Worm (Caenorhabditis elegans) whole organism, L4 larva: Measurements from ENCODE around the gene F31E9.3.

Experiments used
- ces-1 ChIP-seq: fragments of 150-350 bp; sonication (generic microtip); optimal IDR thresholded peaks from 4 replicates; lab custom pipeline; 2014; ENCODE audit warnings: missing biosample characterization, missing genetic modification reagents, missing genetic modification characterization
- fkh-10 ChIP-seq: fragments of 150-350 bp; optimal IDR thresholded peaks from 2 replicates; lab custom pipeline; 2014; ENCODE audit warnings: missing biosample characterization, missing genetic modification reagents, missing genetic modification characterization
- lin-13 ChIP-seq: fragments of 150-350 bp; optimal IDR thresholded peaks from 2 replicates; lab custom pipeline; 2014; ENCODE audit warnings: missing biosample characterization, missing genetic modification reagents, missing genetic modification characterization
- mes-2 ChIP-seq: sonication (generic microtip); optimal IDR thresholded peaks from 2 replicates; lab custom pipeline; 2016; ENCODE audit warnings: missing genotype, mild to moderate bottlenecking, missing genetic modification characterization, missing compliant biosample characterization; ENCODE audit not compliant: poor library complexity, severe bottlenecking
- nhr-6 ChIP-seq: fragments of 150-350 bp; optimal IDR thresholded peaks from 2 replicates; lab custom pipeline; 2014; ENCODE audit warnings: missing biosample characterization, missing genetic modification characterization
- ztf-11 ChIP-seq: fragments of 150-350 bp; optimal IDR thresholded peaks from 2 replicates; lab custom pipeline; 2014; ENCODE audit warnings: missing biosample characterization, missing genetic modification characterization

ce11 chrV:17350093-17350492 is 27.7 kb downstream of the F31E9.3 start, which contains the start of gene lsy-27:
- TF ChIP-seq fkh-10 (GFP tag; lab: Kevin White, UChicago) (no peak), nhr-6 (tag; lab: Kevin White, UChicago) (no peak), ces-1 (no peak), ztf-11 (tag; lab: Kevin White, UChicago) (no peak), mes-2 (no peak), lin-13 (GFP tag; lab: Kevin White, UChicago) (no peak)
